Fruit fly (Drosophila melanogaster) whole organism, pupa: Measurements from ENCODE around the gene Pvr.

Experiments
- D1 ChIP-seq: fragments of 200-800 bp; sonication (Bioruptor generic); optimal IDR thresholded peaks from 2 replicates; lab custom pipeline; 2018; ENCODE audit warnings: missing biosample characterization, mild to moderate bottlenecking, missing genetic modification characterization, moderate library complexity
- gl ChIP-seq: fragments of 200-800 bp; sonication (Bioruptor generic); optimal IDR thresholded peaks from 2 replicates; lab custom pipeline; 2018; ENCODE audit warnings: missing biosample characterization, mild to moderate bottlenecking, missing genetic modification characterization

dm6 chr2L:8171544-8171943 is 68.1 kb downstream of the Pvr start:
- TF ChIP-seq gl (tag; lab: Kevin White, UChicago) (no peak), D1 (no peak)
